Worm (Caenorhabditis elegans): ENCODE measurements around the gene srh-37.

- no peak for TF ChIP-seq pax-3 (tag; optimal IDR thresholded peaks at IDR 0.05)
- no peak for TF ChIP-seq nhr-28 (tag; optimal IDR thresholded peaks at IDR 0.05)
- TF ChIP-seq tlp-1 (tag; optimal IDR thresholded peaks at IDR 0.05) = no peak
- no peak for TF ChIP-seq unc-130 (tag; optimal IDR thresholded peaks at IDR 0.05)
- no peak for TF ChIP-seq ceh-82 (tag; optimal IDR thresholded peaks at IDR 0.05)
- TF ChIP-seq nhr-77 (tag; optimal IDR thresholded peaks at IDR 0.05) = no peak
- TF ChIP-seq zag-1 (tag; optimal IDR thresholded peaks at IDR 0.05) = no peak
- no peak for TF ChIP-seq unc-62 (GFP tag; optimal IDR thresholded peaks at IDR 0.05)
Observed at ce11 chrV:491432-491831, 20.9 kb downstream of the srh-37 start, which contains the start of gene str-196.

Measured in whole organism, L1 larva.